Fruit fly (Drosophila melanogaster) whole organism, embryonic: Measurements from ENCODE around the gene TRAM.
A peak's percentile ranks its signal among the peaks of the same experiment; 100 is the strongest.

Experiments
- Adf1 ChIP-seq: fragments of 200-800 bp; sonication (Bioruptor generic); IDR thresholded peaks from 2 replicates; pipeline ENCODE4 v1.3.6; 2022; ENCODE audit warnings: missing biosample characterization, missing genetic modification characterization
- Atf-2 ChIP-seq: fragments of 200-800 bp; sonication (Bioruptor generic); optimal IDR thresholded peaks from 2 replicates; lab custom pipeline; 2016; ENCODE audit warnings: missing biosample characterization, missing genetic modification characterization
- BtbVII ChIP-seq: fragments of 200-800 bp; sonication (Bioruptor generic); optimal IDR thresholded peaks from 3 replicates; lab custom pipeline; 2017; ENCODE audit warnings: missing biosample characterization, mild to moderate bottlenecking, missing genetic modification characterization
- CG10274 ChIP-seq: fragments of 200-800 bp; sonication (Bioruptor generic); optimal IDR thresholded peaks from 3 replicates; lab custom pipeline; 2017; ENCODE audit warnings: missing biosample characterization, mild to moderate bottlenecking, missing genetic modification characterization
- CG10654 ChIP-seq: fragments of 200-800 bp; sonication (Bioruptor generic); optimal IDR thresholded peaks from 2 replicates; lab custom pipeline; 2016; ENCODE audit warnings: missing biosample characterization, missing genetic modification characterization
- CG1233 ChIP-seq: fragments of 200-800 bp; sonication (Bioruptor generic); optimal IDR thresholded peaks from 4 replicates; lab custom pipeline; 2018; ENCODE audit warnings: missing biosample characterization, mild to moderate bottlenecking, missing genetic modification characterization
- CG13775 ChIP-seq: fragments of 200-800 bp; sonication (Bioruptor generic); optimal IDR thresholded peaks from 3 replicates; lab custom pipeline; 2017; ENCODE audit warnings: missing biosample characterization, mild to moderate bottlenecking, missing genetic modification characterization
- CG17361 ChIP-seq: fragments of 200-800 bp; sonication (Bioruptor generic); IDR thresholded peaks from 3 replicates; pipeline ENCODE4 v1.3.6; 2022; ENCODE audit warnings: missing biosample characterization, missing genetic modification characterization
- CG17912 ChIP-seq: fragments of 200-800 bp; sonication (Bioruptor generic); optimal IDR thresholded peaks from 2 replicates; lab custom pipeline; 2018; ENCODE audit warnings: missing biosample characterization, mild to moderate bottlenecking, missing genetic modification characterization
- CG2129 ChIP-seq: fragments of 200-800 bp; sonication (Bioruptor generic); IDR thresholded peaks from 2 replicates; pipeline ENCODE4 v1.3.6; 2022; ENCODE audit warnings: missing biosample characterization, missing genetic modification characterization; ENCODE audit not compliant: partially characterized antibody
- CG2199 ChIP-seq: fragments of 200-800 bp; sonication (Bioruptor generic); IDR thresholded peaks from 3 replicates; pipeline ENCODE4 v1.3.6; 2022; ENCODE audit warnings: missing biosample characterization, missing genetic modification characterization
- CG2875 ChIP-seq: fragments of 200-800 bp; sonication (Bioruptor generic); optimal IDR thresholded peaks from 2 replicates; lab custom pipeline; 2017; ENCODE audit warnings: missing biosample characterization, mild to moderate bottlenecking, missing genetic modification characterization, missing genetic modification reagents
- CG31388 ChIP-seq: fragments of 200-800 bp; sonication (Bioruptor generic); optimal IDR thresholded peaks from 2 replicates; lab custom pipeline; 2016; ENCODE audit warnings: missing biosample characterization, missing genetic modification characterization
- CG5180 ChIP-seq: fragments of 200-800 bp; sonication (Bioruptor generic); optimal IDR thresholded peaks from 3 replicates; lab custom pipeline; 2017; ENCODE audit warnings: missing biosample characterization, missing genetic modification characterization, mild to moderate bottlenecking, moderate library complexity, missing genetic modification reagents
- CG7839 ChIP-seq: fragments of 200-800 bp; sonication (Bioruptor generic); optimal IDR thresholded peaks from 3 replicates; lab custom pipeline; 2018; ENCODE audit warnings: missing biosample characterization, mild to moderate bottlenecking, missing genetic modification characterization, moderate library complexity
- CG8359 ChIP-seq: fragments of 200-800 bp; sonication (Bioruptor generic); optimal IDR thresholded peaks from 2 replicates; lab custom pipeline; 2017; ENCODE audit warnings: missing biosample characterization, mild to moderate bottlenecking, missing genetic modification characterization, borderline replicate concordance
- CG9609 ChIP-seq: fragments of 200-800 bp; sonication (Bioruptor generic); optimal IDR thresholded peaks from 3 replicates; lab custom pipeline; 2016; ENCODE audit warnings: missing biosample characterization, missing genetic modification characterization
- D19B ChIP-seq: fragments of 200-800 bp; sonication (Bioruptor generic); optimal IDR thresholded peaks from 2 replicates; lab custom pipeline; 2017; ENCODE audit warnings: missing biosample characterization, mild to moderate bottlenecking, missing genetic modification characterization
- Dbx ChIP-seq: fragments of 200-800 bp; sonication (Bioruptor generic); IDR thresholded peaks from 3 replicates; pipeline ENCODE4 v1.3.6; 2022; ENCODE audit warnings: missing biosample characterization, missing genetic modification characterization
- Drgx ChIP-seq: fragments of 200-800 bp; sonication (Bioruptor generic); IDR thresholded peaks from 2 replicates; pipeline ENCODE4 v1.3.6; 2022; ENCODE audit warnings: missing biosample characterization, missing genetic modification characterization
- Gsc ChIP-seq: fragments of 200-800 bp; sonication (Bioruptor generic); IDR thresholded peaks from 2 replicates; pipeline ENCODE4 v1.3.6; 2022; ENCODE audit warnings: missing biosample characterization, missing genetic modification characterization
- H2.0 ChIP-seq: fragments of 200-800 bp; sonication (Bioruptor generic); IDR thresholded peaks from 2 replicates; pipeline ENCODE4 v1.3.6; 2022; ENCODE audit warnings: missing biosample characterization, missing genetic modification characterization
- Hr78 ChIP-seq, 2 experiments: fragments of 200-800 bp in 1 of 2; fragments of >200 bp in 1 of 2; sonication (Bioruptor generic) in 1 of 2; optimal IDR thresholded peaks; 2 replicates each; lab custom pipeline; 2017 to 2019; ENCODE audit warnings: missing biosample characterization in 2 of 2, missing genetic modification characterization in 2 of 2, mild to moderate bottlenecking in 1 of 2, moderate library complexity in 1 of 2
- Lpt ChIP-seq: fragments of >200 bp; optimal IDR thresholded peaks from 2 replicates; lab custom pipeline; 2018; ENCODE audit warnings: missing biosample characterization, missing genetic modification characterization
- Mes4 ChIP-seq: fragments of 200-800 bp; sonication (Bioruptor generic); optimal IDR thresholded peaks from 2 replicates; lab custom pipeline; 2016; ENCODE audit warnings: missing biosample characterization, missing genetic modification characterization
- Oli ChIP-seq: fragments of 200-800 bp; sonication (Bioruptor generic); optimal IDR thresholded peaks from 2 replicates; lab custom pipeline; 2018; ENCODE audit warnings: missing biosample characterization, mild to moderate bottlenecking, missing genetic modification characterization, moderate library complexity
- Optix ChIP-seq: fragments of 200-800 bp; sonication (Bioruptor generic); IDR thresholded peaks from 3 replicates; pipeline ENCODE4 v1.3.6; 2022; ENCODE audit warnings: missing biosample characterization, missing genetic modification characterization
- Spps ChIP-seq: fragments of 200-800 bp; sonication (Bioruptor generic); optimal IDR thresholded peaks from 2 replicates; lab custom pipeline; 2018; ENCODE audit warnings: missing biosample characterization, mild to moderate bottlenecking, missing genetic modification characterization
- Ssrp ChIP-seq: fragments of 200-800 bp; sonication (Bioruptor generic); optimal IDR thresholded peaks from 2 replicates; lab custom pipeline; 2018; ENCODE audit warnings: missing biosample characterization, mild to moderate bottlenecking, missing genetic modification characterization, moderate library complexity
- Tbp ChIP-seq: fragments of >200 bp; optimal IDR thresholded peaks from 2 replicates; lab custom pipeline; 2018; ENCODE audit warnings: missing biosample characterization, missing genetic modification characterization
- btn ChIP-seq: fragments of 200-800 bp; sonication (Bioruptor generic); optimal IDR thresholded peaks from 2 replicates; lab custom pipeline; 2016; ENCODE audit warnings: missing biosample characterization, missing genetic modification characterization
- cg ChIP-seq: fragments of 200-800 bp; sonication (Bioruptor generic); optimal IDR thresholded peaks from 3 replicates; lab custom pipeline; 2019; ENCODE audit warnings: missing biosample characterization, mild to moderate bottlenecking, missing genetic modification characterization, moderate library complexity
- chm ChIP-seq: fragments of 200-800 bp; sonication (Bioruptor generic); IDR thresholded peaks from 2 replicates; pipeline ENCODE4 v1.3.6; 2022; ENCODE audit warnings: missing biosample characterization, missing genetic modification characterization
- dati ChIP-seq: fragments of 200-800 bp; sonication (Bioruptor generic); IDR thresholded peaks from 2 replicates; pipeline ENCODE4 v1.3.6; 2022; ENCODE audit warnings: missing biosample characterization, missing genetic modification characterization
- gt ChIP-seq: fragments of 200-800 bp; sonication (Bioruptor generic); IDR thresholded peaks from 2 replicates; pipeline ENCODE4 v1.3.6; 2022; ENCODE audit warnings: missing biosample characterization, missing genetic modification characterization
- ind ChIP-seq: fragments of 200-800 bp; sonication (Bioruptor generic); optimal IDR thresholded peaks from 3 replicates; lab custom pipeline; 2016; ENCODE audit warnings: missing biosample characterization, missing genetic modification characterization
- inv ChIP-seq: fragments of 200-800 bp; sonication (Bioruptor generic); IDR thresholded peaks from 2 replicates; pipeline ENCODE4 v1.3.6; 2022; ENCODE audit warnings: missing biosample characterization, missing genetic modification characterization; ENCODE audit not compliant: partially characterized antibody
- kah ChIP-seq: fragments of 200-800 bp; sonication (Bioruptor generic); optimal IDR thresholded peaks from 2 replicates; lab custom pipeline; 2018; ENCODE audit warnings: missing biosample characterization, mild to moderate bottlenecking, missing genetic modification characterization
- lilli ChIP-seq: fragments of 200-800 bp; sonication (Bioruptor generic); optimal IDR thresholded peaks from 3 replicates; lab custom pipeline; 2016; ENCODE audit warnings: missing biosample characterization, missing genetic modification characterization
- luna ChIP-seq: fragments of 200-800 bp; sonication (Bioruptor generic); optimal IDR thresholded peaks from 2 replicates; lab custom pipeline; 2016; ENCODE audit warnings: missing biosample characterization, missing genetic modification characterization
- nom ChIP-seq: fragments of 200-800 bp; sonication (Bioruptor generic); optimal IDR thresholded peaks from 2 replicates; lab custom pipeline; 2017; ENCODE audit warnings: missing biosample characterization, missing genetic modification characterization, mild to moderate bottlenecking, moderate library complexity, missing genetic modification reagents
- pb ChIP-seq: fragments of 200-800 bp; sonication (Bioruptor generic); optimal IDR thresholded peaks from 3 replicates; lab custom pipeline; 2016; ENCODE audit warnings: missing biosample characterization, missing genetic modification characterization
- peb ChIP-seq: fragments of 200-800 bp; sonication (Bioruptor generic); IDR thresholded peaks from 2 replicates; pipeline ENCODE4 v1.3.6; 2022; ENCODE audit warnings: missing biosample characterization, missing genetic modification characterization
- pho ChIP-seq: fragments of 200-800 bp; sonication (Bioruptor generic); optimal IDR thresholded peaks from 2 replicates; lab custom pipeline; 2016; ENCODE audit warnings: missing biosample characterization, missing genetic modification characterization
- sens-2 ChIP-seq: fragments of 200-800 bp; sonication (Bioruptor generic); IDR thresholded peaks from 2 replicates; pipeline ENCODE4 v1.3.6; 2022; ENCODE audit warnings: missing biosample characterization, missing genetic modification characterization
- sim ChIP-seq: fragments of 200-800 bp; sonication (Bioruptor generic); IDR thresholded peaks from 2 replicates; pipeline ENCODE4 v1.3.6; 2022; ENCODE audit warnings: missing biosample characterization, missing genetic modification characterization
- tin ChIP-seq: fragments of 200-800 bp; sonication (Bioruptor generic); optimal IDR thresholded peaks from 3 replicates; lab custom pipeline; 2016; ENCODE audit warnings: missing biosample characterization, missing genetic modification characterization
- tna ChIP-seq: fragments of 200-800 bp; sonication (Bioruptor generic); IDR thresholded peaks from 2 replicates; pipeline ENCODE4 v1.3.6; 2022; ENCODE audit warnings: missing biosample characterization, missing genetic modification characterization; ENCODE audit not compliant: partially characterized antibody
- yki ChIP-seq: fragments of >200 bp; optimal IDR thresholded peaks from 3 replicates; lab custom pipeline; 2018
- z ChIP-seq: fragments of 200-800 bp; sonication (Bioruptor generic); IDR thresholded peaks from 3 replicates; pipeline ENCODE4 v1.3.6; 2022; ENCODE audit warnings: missing biosample characterization, missing genetic modification characterization

Gene TRAM

dm6 chrX:900725-901345 is 34.2 kb upstream of the TRAM start (continued):
- TF ChIP-seq sim (GFP tag; lab: Robert Waterston, UW) (0 out of 2 replicates have a peak, but pooled peaks have one; percentile 34), D19B (GFP tag; lab: Kevin White, UChicago) (peak; percentile 39), CG13775 (GFP tag; lab: Kevin White, UChicago) (peak; percentile 62), cg (GFP tag; lab: Kevin White, UChicago) (no peak), yki (peak; percentile 26), Mes4 (GFP tag; lab: Kevin White, UChicago) (peak; percentile 65), CG2129 (GFP tag; lab: Robert Waterston, UW) (no peak), Spps (tag; lab: Kevin White, UChicago) (peak; percentile 11), inv (GFP tag; lab: Robert Waterston, UW) (no peak), CG17912 (GFP tag; lab: Kevin White, UChicago) (no peak), CG2875 (GFP tag; lab: Kevin White, UChicago) (peak; percentile 53), CG2199 (0 out of 3 replicates have a peak, but pooled peaks have one; percentile 27), Atf-2 (GFP tag; lab: Kevin White, UChicago) (peak; percentile 64), lilli (GFP tag; lab: Kevin White, UChicago) (peak; percentile 84), z (GFP tag; lab: Robert Waterston, UW) (peak; percentile 96), peb (GFP tag; lab: Robert Waterston, UW) (peak; percentile 39; the same call in 1 of the 2 replicates), chm (GFP tag; lab: Robert Waterston, UW) (peak; percentile 41; the same call in 1 of the 2 replicates), Ssrp (tag; lab: Kevin White, UChicago) (peak; percentile 54), pb (peak; percentile 69), CG9609 (peak; percentile 79), pho (peak; percentile 60), CG5180 (peak; percentile 74), kah (peak; percentile 44), nom (peak; percentile 84), dati (GFP tag; lab: Robert Waterston, UW) (0 out of 2 replicates have a peak, but pooled peaks have one; percentile 32), Optix (GFP tag; lab: Robert Waterston, UW) (peak; percentile 74; the same call in 2 of the 3 replicates), Lpt (GFP tag; lab: Kevin White, UChicago) (no peak), Adf1 (GFP tag; lab: Robert Waterston, UW) (peak; percentile 33; the same call in 1 of the 2 replicates), btn (GFP tag; lab: Kevin White, UChicago) (peak; percentile 56), H2.0 (GFP tag; lab: Robert Waterston, UW) (peak; percentile 83), CG17361 (peak; percentile 80), Drgx (GFP tag; lab: Robert Waterston, UW) (peak; percentile 96), CG7839 (tag; lab: Kevin White, UChicago) (peak; percentile 86), Dbx (GFP tag; lab: Robert Waterston, UW) (peak; percentile 66), CG31388 (no peak), gt (GFP tag; lab: Robert Waterston, UW) (no peak), BtbVII (GFP tag; lab: Kevin White, UChicago) (peak; percentile 61), CG1233 (GFP tag; lab: Kevin White, UChicago) (peak; percentile 51), sens-2 (GFP tag; lab: Robert Waterston, UW) (peak; percentile 53; the same call in 1 of the 2 replicates), luna (GFP tag; lab: Kevin White, UChicago) (peak; percentile 23), ind (peak; percentile 89), Tbp (no peak), tna (GFP tag; lab: Robert Waterston, UW) (no peak), CG8359 (GFP tag; lab: Kevin White, UChicago) (no peak), CG10654 (GFP tag; lab: Kevin White, UChicago) (peak; percentile 80), Oli (tag; lab: Kevin White, UChicago) (peak; percentile 84), tin (GFP tag; lab: Kevin White, UChicago) (peak; percentile 68), CG10274 (peak; percentile 18), Gsc (peak; percentile 52), Hr78 (GFP tag; optimal IDR thresholded peaks at IDR 0.05; lab: Kevin White, UChicago) (peak in 1 of 2 experiments; percentile 22)
